Worm (Caenorhabditis elegans): ENCODE data around the gene ptr-16.

ce11 chrV:1170591-1170990 lies 5.1 kb downstream of the ptr-16 start:
- TF ChIP-seq ceh-44 (GFP tag; IDR thresholded peaks at IDR 0.05) (no peak), ceh-82 (tag; optimal IDR thresholded peaks at IDR 0.05) (no peak), fos-1 (tag; optimal IDR thresholded peaks at IDR 0.05) (no peak), hmg-1.1 (GFP tag; IDR thresholded peaks at IDR 0.05) (no peak), unc-130 (GFP tag; optimal IDR thresholded peaks at IDR 0.05) (no peak), mdl-1 (tag; optimal IDR thresholded peaks at IDR 0.05) (no peak), T26A8.4 (GFP tag; IDR thresholded peaks at IDR 0.05) (no peak), lir-3 (tag; optimal IDR thresholded peaks at IDR 0.05) (no peak), ama-1 (optimal IDR thresholded peaks at IDR 0.05) (no peak), nhr-77 (tag; optimal IDR thresholded peaks at IDR 0.05) (no peak), lin-39 (tag; optimal IDR thresholded peaks at IDR 0.05) (no peak), pha-4 (GFP tag; IDR thresholded peaks at IDR 0.05) (no peak), pha-4 (tag; optimal IDR thresholded peaks at IDR 0.05) (no peak), lin-15B (tag; optimal IDR thresholded peaks at IDR 0.05) (no peak)

Data from whole organism, L4 larva.